Fruit fly (Drosophila melanogaster): ENCODE results near the gene CG32152.

Gene CG32152

DNA sequence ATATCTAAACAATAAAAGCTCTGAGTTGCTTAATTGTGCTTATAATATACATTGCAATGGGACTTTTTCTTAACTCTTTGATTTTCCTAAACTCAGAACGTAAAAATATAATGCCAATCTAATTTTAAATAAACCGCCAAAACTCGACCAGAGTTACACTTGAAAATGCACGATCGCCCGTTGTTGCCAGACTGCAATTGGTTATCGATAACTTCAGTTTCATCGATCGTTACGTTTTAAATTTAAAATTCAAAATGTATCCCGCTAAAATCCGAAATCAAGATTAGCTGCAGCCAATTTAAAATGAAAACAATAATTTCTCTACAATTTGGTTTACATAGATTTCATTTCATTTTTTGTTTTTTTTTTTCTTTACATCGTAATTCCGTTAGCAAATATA is 4.7 kb downstream of the CG32152 start (continued):
- TF ChIP-seq CG5245 (GFP tag; optimal IDR thresholded peaks at IDR 0.05) (no peak), CG15601 (tag; optimal IDR thresholded peaks at IDR 0.05) (no peak), Lhr (GFP tag; optimal IDR thresholded peaks at IDR 0.05) (peak; percentile 33)

DNA sequence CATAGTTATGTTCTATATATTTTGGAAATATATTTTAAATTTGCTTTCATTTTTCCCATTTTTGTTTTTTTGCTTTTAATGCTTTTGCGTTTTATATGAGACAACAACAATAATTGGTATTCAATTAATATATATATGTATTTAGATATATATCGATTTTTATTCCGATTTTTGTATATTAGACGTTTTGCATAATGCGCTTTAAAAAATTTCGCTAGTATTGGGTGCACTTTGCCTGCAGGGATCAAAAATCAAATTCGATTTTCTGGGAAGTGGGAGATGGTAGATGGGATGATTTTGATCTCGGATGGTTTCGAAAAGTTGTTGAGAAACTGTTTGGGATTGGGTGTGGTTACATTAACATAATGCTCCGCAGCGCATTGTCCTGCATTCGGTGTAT is 6.1 kb downstream of the CG32152 start, which contains the start of gene CG5157:
CG5157 (minus strand) TSS at position 101 of the 400 bp plus-strand sequence.
- TF ChIP-seq CG14667 (GFP tag; IDR thresholded peaks at IDR 0.05) (no peak), luna (GFP tag; optimal IDR thresholded peaks at IDR 0.05) (no peak), CG9876 (GFP tag; optimal IDR thresholded peaks at IDR 0.05) (no peak), Doc2 (GFP tag; IDR thresholded peaks at IDR 0.05) (no peak), nerfin-1 (tag; optimal IDR thresholded peaks at IDR 0.05) (no peak), Dref (GFP tag; IDR thresholded peaks at IDR 0.05) (no peak), CG32767 (GFP tag; IDR thresholded peaks at IDR 0.05) (no peak), gsb (GFP tag; IDR thresholded peaks at IDR 0.05) (no peak), psq (GFP tag; optimal IDR thresholded peaks at IDR 0.05) (no peak), wdn (GFP tag; IDR thresholded peaks at IDR 0.05) (no peak), sens-2 (GFP tag; IDR thresholded peaks at IDR 0.05) (no peak)

DNA sequence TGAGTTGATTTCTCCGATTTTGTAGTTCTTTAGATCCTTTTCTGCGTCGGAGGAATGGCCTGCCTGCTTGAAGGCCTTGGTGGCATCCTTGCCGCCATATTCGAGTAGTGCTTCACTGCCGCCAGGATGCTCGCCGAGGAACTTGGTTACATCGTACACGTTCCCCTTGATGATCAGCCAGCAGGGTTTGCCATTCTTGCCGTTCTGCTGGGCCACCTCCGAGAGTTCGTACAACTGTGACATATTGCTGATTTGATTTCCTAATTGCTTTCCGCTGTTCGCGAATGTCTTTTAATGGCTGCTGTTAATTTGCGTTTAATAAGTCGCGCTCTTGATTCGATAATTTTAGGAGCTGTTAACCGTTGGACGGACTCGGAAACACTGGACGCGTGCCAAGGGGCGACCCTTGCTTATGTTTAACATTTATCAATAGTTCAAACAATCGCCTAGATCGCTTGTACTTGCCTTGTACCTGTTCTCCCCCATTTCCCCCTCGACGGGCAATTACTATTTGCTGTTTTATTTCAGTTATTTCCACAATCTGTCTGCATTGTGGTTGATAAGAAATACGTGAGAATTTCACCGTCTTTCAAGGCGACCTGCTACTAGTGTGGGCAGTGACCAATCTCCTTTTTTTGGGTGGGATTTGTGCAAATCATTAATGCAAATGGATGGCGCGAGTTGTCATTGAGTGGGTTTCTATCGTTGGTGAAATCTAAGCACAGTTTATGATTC is 6.8 kb downstream of the CG32152 start:
- TF ChIP-seq ash1 (GFP tag; optimal IDR thresholded peaks at IDR 0.05): no peak
- no peak for TF ChIP-seq D (optimal IDR thresholded peaks at IDR 0.05)
- no peak for TF ChIP-seq D (GFP tag; optimal IDR thresholded peaks at IDR 0.05)
- no peak for TF ChIP-seq Fer1 (GFP tag; optimal IDR thresholded peaks at IDR 0.05)
- TF ChIP-seq sim (GFP tag; IDR thresholded peaks at IDR 0.05): no peak
- TF ChIP-seq Lhr (GFP tag; optimal IDR thresholded peaks at IDR 0.05): no peak
- TF ChIP-seq CG4820 (GFP tag; optimal IDR thresholded peaks at IDR 0.05): no peak
- no peak for TF ChIP-seq Dad (GFP tag; optimal IDR thresholded peaks at IDR 0.05)
- TF ChIP-seq hbn (GFP tag; IDR thresholded peaks at IDR 0.05; ENCODE audit: partially characterized antibody): no peak
- no peak for TF ChIP-seq Ssrp (tag; optimal IDR thresholded peaks at IDR 0.05)
- TF ChIP-seq Med (GFP tag): peak; percentile 77
- no peak for TF ChIP-seq pum (GFP tag; optimal IDR thresholded peaks at IDR 0.05)
- TF ChIP-seq Atf-2 (GFP tag; optimal IDR thresholded peaks at IDR 0.05): no peak
- TF ChIP-seq chinmo (GFP tag; IDR thresholded peaks at IDR 0.05; ENCODE audit: partially characterized antibody): 0 out of 4 replicates have a peak, but pooled peaks have one; percentile 48
- TF ChIP-seq C15 (GFP tag; IDR thresholded peaks at IDR 0.05): no peak
- TF ChIP-seq CG2116 (GFP tag; optimal IDR thresholded peaks at IDR 0.05): no peak
- TF ChIP-seq Eip74EF (GFP tag; optimal IDR thresholded peaks at IDR 0.05): no peak
- no peak for TF ChIP-seq CrebB (tag; optimal IDR thresholded peaks at IDR 0.05)
- TF ChIP-seq CG11093 (GFP tag; IDR thresholded peaks at IDR 0.05): no peak
- TF ChIP-seq CG3995 (GFP tag; optimal IDR thresholded peaks at IDR 0.05): peak; percentile 9
- no peak for TF ChIP-seq tio (GFP tag; optimal IDR thresholded peaks at IDR 0.05)
- no peak for TF ChIP-seq pzg (GFP tag; optimal IDR thresholded peaks at IDR 0.05)
- no peak for TF ChIP-seq Drgx (GFP tag; IDR thresholded peaks at IDR 0.05)
- TF ChIP-seq nom (GFP tag; optimal IDR thresholded peaks at IDR 0.05): no peak
- TF ChIP-seq cad (GFP tag; optimal IDR thresholded peaks at IDR 0.05): no peak
- TF ChIP-seq CG10565 (GFP tag; optimal IDR thresholded peaks at IDR 0.05): no peak
- TF ChIP-seq CG4707 (GFP tag; optimal IDR thresholded peaks at IDR 0.05): no peak
- TF ChIP-seq gsb (GFP tag; IDR thresholded peaks at IDR 0.05): no peak
- TF ChIP-seq CG11504 (tag; optimal IDR thresholded peaks at IDR 0.05): no peak
- TF ChIP-seq NC2β (GFP tag; optimal IDR thresholded peaks at IDR 0.05): no peak
- TF ChIP-seq Opbp (GFP tag; IDR thresholded peaks at IDR 0.05; ENCODE audit: partially characterized antibody): no peak
- no peak for TF ChIP-seq CG18476 (GFP tag; optimal IDR thresholded peaks at IDR 0.05)
- no peak for TF ChIP-seq CG8944 (GFP tag; optimal IDR thresholded peaks at IDR 0.05)
- no peak for TF ChIP-seq maf-S (GFP tag; optimal IDR thresholded peaks at IDR 0.05)
- TF ChIP-seq usp (GFP tag; optimal IDR thresholded peaks at IDR 0.05): no peak
- TF ChIP-seq CG9797 (GFP tag; optimal IDR thresholded peaks at IDR 0.05): no peak
